Fruit fly (Drosophila melanogaster) whole organism, embryonic: ENCODE results near the gene Idh3b.

Experiments used
- Abd-B ChIP-seq: fragments of 200-800 bp; sonication (Bioruptor generic); optimal IDR thresholded peaks from 2 replicates; lab custom pipeline; 2018; ENCODE audit warnings: missing biosample characterization, mild to moderate bottlenecking, missing genetic modification characterization, moderate library complexity
- Asciz ChIP-seq: fragments of 200-800 bp; sonication (Bioruptor generic); optimal IDR thresholded peaks from 2 replicates; lab custom pipeline; 2017; ENCODE audit warnings: missing biosample characterization, mild to moderate bottlenecking, missing genetic modification characterization, missing genetic modification reagents
- CG13123 ChIP-seq: fragments of 200-800 bp; sonication (Bioruptor generic); optimal IDR thresholded peaks from 2 replicates; lab custom pipeline; 2016; ENCODE audit warnings: missing biosample characterization, missing genetic modification characterization
- CG13287 ChIP-seq: fragments of 200-800 bp; sonication (Bioruptor generic); IDR thresholded peaks from 2 replicates; pipeline ENCODE4 v1.3.6; 2022; ENCODE audit warnings: missing biosample characterization, missing genetic modification characterization; ENCODE audit not compliant: partially characterized antibody
- CG13296 ChIP-seq: fragments of 200-800 bp; sonication (Bioruptor generic); optimal IDR thresholded peaks from 3 replicates; lab custom pipeline; 2018; ENCODE audit warnings: missing biosample characterization, mild to moderate bottlenecking, missing genetic modification characterization
- CG17359 ChIP-seq: fragments of 200-800 bp; sonication (Bioruptor generic); optimal IDR thresholded peaks from 3 replicates; lab custom pipeline; 2018; ENCODE audit warnings: missing biosample characterization, mild to moderate bottlenecking, missing genetic modification characterization, moderate library complexity
- CG17829 ChIP-seq: fragments of 200-800 bp; optimal IDR thresholded peaks from 2 replicates; lab custom pipeline; 2019; ENCODE audit warnings: missing biosample characterization, mild to moderate bottlenecking, missing genetic modification characterization, moderate library complexity
- CG2678 ChIP-seq: fragments of 200-800 bp; sonication (Bioruptor generic); optimal IDR thresholded peaks from 3 replicates; lab custom pipeline; 2019; ENCODE audit warnings: missing biosample characterization, mild to moderate bottlenecking, missing genetic modification characterization, moderate library complexity
- CG30020 ChIP-seq: fragments of 200-800 bp; optimal IDR thresholded peaks from 2 replicates; lab custom pipeline; 2019; ENCODE audit warnings: missing biosample characterization, mild to moderate bottlenecking, missing genetic modification characterization, moderate library complexity
- CG3065 ChIP-seq: fragments of 200-800 bp; sonication (Bioruptor generic); optimal IDR thresholded peaks from 2 replicates; lab custom pipeline; 2016; ENCODE audit warnings: missing biosample characterization, missing genetic modification characterization
- CG32532 ChIP-seq: fragments of 200-800 bp; sonication (Bioruptor generic); IDR thresholded peaks from 2 replicates; pipeline ENCODE4 v1.3.6; 2022; ENCODE audit warnings: missing biosample characterization, missing genetic modification characterization
- CG33557 ChIP-seq: fragments of 200-800 bp; sonication (Bioruptor generic); optimal IDR thresholded peaks from 2 replicates; lab custom pipeline; 2019; ENCODE audit warnings: missing biosample characterization, mild to moderate bottlenecking, missing genetic modification characterization, moderate library complexity
- CG34224 ChIP-seq: fragments of 200-800 bp; sonication (Bioruptor generic); IDR thresholded peaks from 3 replicates; pipeline ENCODE4 v1.3.6; 2022; ENCODE audit warnings: missing biosample characterization, missing genetic modification characterization; ENCODE audit not compliant: partially characterized antibody
- CG3847 ChIP-seq: fragments of 200-800 bp; sonication (Bioruptor generic); IDR thresholded peaks from 2 replicates; pipeline ENCODE4 v1.3.6; 2022; ENCODE audit warnings: missing biosample characterization, missing genetic modification characterization
- CG4328 ChIP-seq: fragments of 200-800 bp; sonication (Bioruptor generic); optimal IDR thresholded peaks from 3 replicates; lab custom pipeline; 2017; ENCODE audit warnings: missing biosample characterization, missing genetic modification reagents, missing genetic modification characterization
- CG6689 ChIP-seq: fragments of 200-800 bp; sonication (Bioruptor generic); IDR thresholded peaks from 2 replicates; pipeline ENCODE4 v1.3.6; 2022; ENCODE audit warnings: missing biosample characterization, missing genetic modification characterization
- CG6765 ChIP-seq: fragments of 200-800 bp; sonication (Bioruptor generic); optimal IDR thresholded peaks from 3 replicates; lab custom pipeline; 2017; ENCODE audit warnings: missing biosample characterization, mild to moderate bottlenecking, missing genetic modification characterization
- CG8944 ChIP-seq: fragments of 200-800 bp; sonication (Bioruptor generic); optimal IDR thresholded peaks from 3 replicates; lab custom pipeline; 2016; ENCODE audit warnings: missing biosample characterization, missing genetic modification characterization
- CG9797 ChIP-seq: fragments of 200-800 bp; sonication (Bioruptor generic); optimal IDR thresholded peaks from 3 replicates; lab custom pipeline; 2018; ENCODE audit warnings: missing biosample characterization, mild to moderate bottlenecking, missing genetic modification characterization
- Dfd ChIP-seq, 2 experiments: fragments of >200 bp; optimal IDR thresholded peaks; 2 replicates each; lab custom pipeline; 2017; ENCODE audit warnings: missing biosample characterization in 2 of 2, missing genetic modification characterization in 2 of 2
- Dp ChIP-seq: fragments of 200-800 bp; sonication (Bioruptor generic); optimal IDR thresholded peaks from 2 replicates; lab custom pipeline; 2018; ENCODE audit warnings: missing biosample characterization, mild to moderate bottlenecking, missing genetic modification characterization, moderate library complexity
- E2f2 ChIP-seq: fragments of 200-800 bp; sonication (Bioruptor generic); IDR thresholded peaks from 2 replicates; pipeline ENCODE4 v1.3.6; 2022; ENCODE audit warnings: missing biosample characterization, missing genetic modification characterization
- Ets65A ChIP-seq: fragments of 200-800 bp; sonication (Bioruptor generic); peaks from one replicate; lab custom pipeline; 2016; ENCODE audit warnings: missing biosample characterization, missing genetic modification characterization
- Ets97D ChIP-seq: fragments of 200-800 bp; sonication (Bioruptor generic); optimal IDR thresholded peaks from 3 replicates; lab custom pipeline; 2016; ENCODE audit warnings: missing biosample characterization, missing genetic modification characterization
- HmgZ ChIP-seq: fragments of 200-800 bp; sonication (Bioruptor generic); optimal IDR thresholded peaks from 2 replicates; lab custom pipeline; 2018; ENCODE audit warnings: missing biosample characterization, mild to moderate bottlenecking, missing genetic modification characterization
- Lhr ChIP-seq: fragments of 200-800 bp; sonication (Bioruptor generic); optimal IDR thresholded peaks from 3 replicates; lab custom pipeline; 2017; ENCODE audit warnings: mild to moderate bottlenecking, missing biosample characterization, missing genetic modification reagents, missing genetic modification characterization
- Mad ChIP-seq: fragments of 200-800 bp; sonication (Bioruptor generic); optimal IDR thresholded peaks from 2 replicates; lab custom pipeline; 2016; ENCODE audit warnings: missing biosample characterization, missing genetic modification characterization
- PHDP ChIP-seq: fragments of 200-800 bp; sonication (Bioruptor generic); optimal IDR thresholded peaks from 3 replicates; lab custom pipeline; 2018; ENCODE audit warnings: missing biosample characterization, mild to moderate bottlenecking, missing genetic modification characterization, moderate library complexity
- Pdp1 ChIP-seq, 2 experiments: fragments of 200-800 bp; sonication (Bioruptor generic); optimal IDR thresholded peaks; 3 replicates each; lab custom pipeline; 2016; ENCODE audit warnings: missing biosample characterization in 2 of 2, missing genetic modification characterization in 2 of 2, mild to moderate bottlenecking in 1 of 2, moderate library complexity in 1 of 2
- Scr ChIP-seq: fragments of 200-800 bp; sonication (Bioruptor generic); IDR thresholded peaks from 2 replicates; pipeline ENCODE4 v1.3.6; 2022; ENCODE audit warnings: missing biosample characterization, missing genetic modification characterization; ENCODE audit not compliant: partially characterized antibody
- Xbp1 ChIP-seq: fragments of 200-800 bp; sonication (Bioruptor generic); optimal IDR thresholded peaks from 3 replicates; lab custom pipeline; 2016; ENCODE audit warnings: missing biosample characterization, mild to moderate bottlenecking, missing genetic modification characterization
- abd-A ChIP-seq: fragments of 200-800 bp; sonication (Bioruptor generic); optimal IDR thresholded peaks from 3 replicates; lab custom pipeline; 2019; ENCODE audit warnings: missing biosample characterization, mild to moderate bottlenecking, missing genetic modification characterization, moderate library complexity
- ara ChIP-seq: fragments of 200-800 bp; sonication (Bioruptor generic); IDR thresholded peaks from 2 replicates; pipeline ENCODE4 v1.3.6; 2022; ENCODE audit warnings: missing biosample characterization, missing genetic modification characterization
- bsh ChIP-seq, 2 experiments: fragments of 200-800 bp; sonication (Bioruptor generic); optimal IDR thresholded peaks; 2 replicates each; lab custom pipeline; 2017 to 2018; ENCODE audit warnings: mild to moderate bottlenecking in 2 of 2, missing biosample characterization in 2 of 2, missing genetic modification characterization in 2 of 2, moderate library complexity in 1 of 2
- chinmo ChIP-seq: fragments of 200-800 bp; sonication (Bioruptor generic); IDR thresholded peaks from 4 replicates; pipeline ENCODE4 v1.3.6; 2022; ENCODE audit warnings: missing biosample characterization, missing genetic modification characterization; ENCODE audit not compliant: partially characterized antibody
- dmrt11E ChIP-seq: fragments of 200-800 bp; sonication (Bioruptor generic); optimal IDR thresholded peaks from 3 replicates; lab custom pipeline; 2018; ENCODE audit warnings: missing biosample characterization, mild to moderate bottlenecking, missing genetic modification characterization, moderate library complexity
- dpn ChIP-seq, 2 experiments: fragments of 200-800 bp; sonication (Bioruptor generic); optimal IDR thresholded peaks; 3 replicates each; lab custom pipeline; 2016; ENCODE audit warnings: missing biosample characterization in 2 of 2, missing genetic modification characterization in 2 of 2
- exex ChIP-seq: fragments of 200-800 bp; sonication (Bioruptor generic); optimal IDR thresholded peaks from 4 replicates; lab custom pipeline; 2018; ENCODE audit warnings: missing biosample characterization, mild to moderate bottlenecking, missing genetic modification characterization, moderate library complexity
- fu2 ChIP-seq: fragments of 200-800 bp; sonication (Bioruptor generic); optimal IDR thresholded peaks from 2 replicates; lab custom pipeline; 2016; ENCODE audit warnings: missing biosample characterization, missing genetic modification characterization
- lmd ChIP-seq: fragments of 200-800 bp; sonication (Bioruptor generic); IDR thresholded peaks from 2 replicates; pipeline ENCODE4 v1.3.6; 2022; ENCODE audit warnings: missing biosample characterization, missing genetic modification characterization
- lola ChIP-seq, 3 experiments: fragments of >200 bp in 2 of 3; fragments of 200-800 bp in 1 of 3; sonication (Bioruptor generic) in 1 of 3; optimal IDR thresholded peaks; 2 replicates each; lab custom pipeline; 2017 to 2019; ENCODE audit warnings: missing biosample characterization in 3 of 3, missing genetic modification characterization in 3 of 3, mild to moderate bottlenecking in 1 of 3, moderate library complexity in 1 of 3
- nau ChIP-seq: fragments of 200-800 bp; sonication (Bioruptor generic); optimal IDR thresholded peaks from 3 replicates; lab custom pipeline; 2017; ENCODE audit warnings: missing biosample characterization, mild to moderate bottlenecking, missing genetic modification characterization, missing genetic modification reagents
- nmo ChIP-seq: fragments of 200-800 bp; sonication (Bioruptor generic); optimal IDR thresholded peaks from 2 replicates; lab custom pipeline; 2018; ENCODE audit warnings: missing biosample characterization, mild to moderate bottlenecking, missing genetic modification characterization, moderate library complexity
- pb ChIP-seq: fragments of 200-800 bp; sonication (Bioruptor generic); optimal IDR thresholded peaks from 3 replicates; lab custom pipeline; 2016; ENCODE audit warnings: missing biosample characterization, missing genetic modification characterization
- sima ChIP-seq: fragments of 200-800 bp; sonication (Bioruptor generic); optimal IDR thresholded peaks from 2 replicates; lab custom pipeline; 2016; ENCODE audit warnings: missing biosample characterization, missing genetic modification characterization
- slp2 ChIP-seq: fragments of 200-800 bp; sonication (Bioruptor generic); optimal IDR thresholded peaks from 2 replicates; lab custom pipeline; 2016; ENCODE audit warnings: missing biosample characterization, missing genetic modification characterization
- stc ChIP-seq: fragments of 200-800 bp; sonication (Bioruptor generic); IDR thresholded peaks from 2 replicates; pipeline ENCODE4 v1.3.6; 2022; ENCODE audit warnings: missing biosample characterization, missing genetic modification characterization
- tin ChIP-seq: fragments of 200-800 bp; sonication (Bioruptor generic); optimal IDR thresholded peaks from 3 replicates; lab custom pipeline; 2016; ENCODE audit warnings: missing biosample characterization, missing genetic modification characterization

Idh3b gene

DNA sequence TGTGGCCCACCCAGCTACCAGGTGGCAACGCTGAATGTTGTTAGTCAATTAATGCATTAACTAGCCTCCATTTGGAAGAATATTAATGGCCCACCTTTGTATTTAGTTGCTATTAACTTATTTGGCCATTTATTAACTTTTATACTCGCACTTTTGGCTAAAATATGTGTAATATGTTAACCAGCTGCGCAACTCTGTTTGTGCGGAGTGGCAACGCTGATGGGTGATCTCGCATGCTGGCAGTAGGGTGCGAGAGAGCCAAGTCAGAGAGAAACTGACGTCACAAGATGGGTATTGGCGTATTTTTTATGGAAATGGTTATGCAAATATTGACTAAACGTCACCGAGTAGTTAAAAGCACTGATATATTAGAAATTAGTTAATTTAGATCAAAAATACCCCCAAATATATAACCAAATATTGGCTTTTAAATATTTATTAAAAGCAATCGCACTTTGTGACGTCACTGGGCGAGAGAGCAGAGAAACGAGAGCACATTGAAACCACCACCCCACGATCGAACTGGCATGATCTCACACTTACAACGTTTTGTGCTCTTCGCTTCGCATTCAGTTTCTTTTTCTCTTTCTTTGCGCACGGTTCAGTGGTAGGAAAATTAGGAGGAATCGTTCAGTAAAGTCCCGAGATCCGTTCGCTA lies 22.6 kb upstream of the Idh3b start, which contains the start of gene how (continued):
- TF ChIP-seq Pdp1 (GFP tag; optimal IDR thresholded peaks at IDR 0.05; lab: Kevin White, UChicago) (peak; percentile 32 to 33), CG30020 (tag; lab: Kevin White, UChicago) (peak; percentile 22), CG6765 (peak; percentile 29), Scr (GFP tag; lab: Robert Waterston, UW) (peak; percentile 43; the same call in 1 of the 2 replicates), Dfd (GFP tag; optimal IDR thresholded peaks at IDR 0.05; lab: Kevin White, UChicago) (no peak), CG13296 (peak; percentile 8), exex (tag; lab: Kevin White, UChicago) (peak; percentile 18), Asciz (GFP tag; lab: Kevin White, UChicago) (peak; percentile 9), tin (no peak), dpn (GFP tag; optimal IDR thresholded peaks at IDR 0.05; lab: Kevin White, UChicago) (peak in 1 of 2 experiments; percentile 30), slp2 (peak; percentile 27), CG13287 (GFP tag; lab: Robert Waterston, UW) (peak; percentile 41; the same call in 1 of the 2 replicates), lmd (GFP tag; lab: Robert Waterston, UW) (0 out of 2 replicates have a peak, but pooled peaks have one; percentile 22), CG2678 (tag; lab: Kevin White, UChicago) (peak; percentile 22), CG9797 (peak; percentile 18), abd-A (peak; percentile 33), Lhr (GFP tag; lab: Kevin White, UChicago) (no peak), sima (no peak), Abd-B (GFP tag; lab: Kevin White, UChicago) (no peak), stc (GFP tag; lab: Robert Waterston, UW) (no peak), CG13123 (no peak), Ets65A (GFP tag; lab: Kevin White, UChicago) (peak; percentile 79), CG8944 (peak; percentile 11), CG34224 (GFP tag; lab: Robert Waterston, UW) (peak; percentile 48; the same call in 1 of the 3 replicates), Mad (peak; percentile 23), PHDP (peak; percentile 36), CG6689 (peak; percentile 100), CG33557 (GFP tag; lab: Kevin White, UChicago) (peak; percentile 43), CG17829 (peak; percentile 34), Ets97D (GFP tag; lab: Kevin White, UChicago) (peak; percentile 52), HmgZ (tag; lab: Kevin White, UChicago) (peak; percentile 78), dmrt11E (tag; lab: Kevin White, UChicago) (peak; percentile 13), ara (no peak), chinmo (GFP tag; lab: Robert Waterston, UW) (no peak), fu2 (GFP tag; lab: Kevin White, UChicago) (peak; percentile 3), nmo (GFP tag; lab: Kevin White, UChicago) (peak; percentile 21), lola (GFP tag; optimal IDR thresholded peaks at IDR 0.05; lab: Kevin White, UChicago) (no peak), pb (peak; percentile 66), CG3847 (peak; percentile 67), CG17359 (tag; lab: Kevin White, UChicago) (no peak), Xbp1 (peak; percentile 27), CG3065 (GFP tag; lab: Kevin White, UChicago) (no peak), nau (GFP tag; lab: Kevin White, UChicago) (peak; percentile 24), E2f2 (GFP tag; lab: Robert Waterston, UW) (peak; percentile 95), bsh (GFP tag; optimal IDR thresholded peaks at IDR 0.05; lab: Kevin White, UChicago) (peak in 1 of 2 experiments; percentile 6), CG32532 (GFP tag; lab: Robert Waterston, UW) (0 out of 2 replicates have a peak, but pooled peaks have one; percentile 5), Dp (peak; percentile 92), CG4328 (GFP tag; lab: Kevin White, UChicago) (no peak)
